Fruit fly (Drosophila melanogaster): ENCODE data around the gene Asciz.
A peak's percentile ranks its signal among the peaks of the same experiment; 100 is the strongest.

Asciz gene

DNA sequence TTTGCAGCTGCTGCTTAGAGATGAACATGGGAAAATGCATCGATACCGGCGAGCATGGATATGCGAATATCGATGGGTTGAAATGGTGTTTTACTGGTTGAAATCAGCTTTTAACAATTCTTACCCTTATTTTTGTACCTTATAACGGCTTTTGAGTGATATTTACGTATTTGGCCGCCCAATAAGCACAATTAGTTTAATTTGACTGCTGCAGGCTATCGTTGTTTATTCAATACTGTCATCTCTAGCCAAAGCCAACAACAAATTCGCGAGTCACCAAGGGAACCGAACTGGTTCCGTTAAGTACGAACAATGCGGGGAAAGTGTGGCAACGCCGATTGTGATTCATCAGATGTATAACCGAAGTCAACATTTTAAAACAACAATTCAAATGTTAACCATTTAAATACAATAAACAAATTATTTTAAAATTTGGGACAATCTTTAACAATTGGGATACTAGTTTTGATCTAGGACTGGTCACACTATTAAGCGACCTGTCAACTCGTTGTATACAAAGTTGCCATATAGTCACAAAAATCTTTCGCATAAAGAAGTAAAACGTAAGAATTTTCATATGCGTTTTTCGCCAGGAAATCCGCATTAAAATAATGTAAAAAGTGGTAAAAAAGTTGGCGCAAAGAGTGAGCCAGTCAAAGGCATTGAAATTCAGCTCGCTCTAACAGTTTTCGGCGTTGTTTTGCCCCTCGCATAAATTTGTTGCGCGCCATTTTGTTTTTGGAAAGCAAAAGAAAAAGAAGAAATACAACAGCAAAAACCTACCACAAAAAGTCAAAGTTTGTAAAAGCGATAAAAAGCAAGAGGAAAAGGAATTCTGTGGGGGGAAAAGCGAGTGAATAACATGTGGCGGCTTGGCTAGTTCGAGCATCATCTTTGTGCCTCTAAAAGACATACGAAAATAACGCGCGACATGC, 17.7 kb downstream of the Asciz start, which contains the start of the genes Usp5 and BtbVII (continued):
- TF ChIP-seq Dbx (GFP tag; IDR thresholded peaks at IDR 0.05) (peak; percentile 68), CG1529 (GFP tag; optimal IDR thresholded peaks at IDR 0.05) (peak; percentile 7), klu (GFP tag; IDR thresholded peaks at IDR 0.05) (no peak), fd64A (GFP tag; optimal IDR thresholded peaks at IDR 0.05) (no peak), H2.0 (GFP tag; IDR thresholded peaks at IDR 0.05) (peak; percentile 47; the same call in 1 of the 2 replicates), gcm (GFP tag; optimal IDR thresholded peaks at IDR 0.05) (no peak), CG42726 (GFP tag; IDR thresholded peaks at IDR 0.05; ENCODE audit: partially characterized antibody) (peak; percentile 49; the same call in 1 of the 2 replicates), CG12942 (GFP tag; optimal IDR thresholded peaks at IDR 0.05) (peak; percentile 50), CG34376 (GFP tag; optimal IDR thresholded peaks at IDR 0.05) (peak; percentile 81), jumu (GFP tag; optimal IDR thresholded peaks at IDR 0.05) (peak; percentile 61), CG9609 (GFP tag; optimal IDR thresholded peaks at IDR 0.05) (peak; percentile 54), CG12219 (GFP tag; optimal IDR thresholded peaks at IDR 0.05) (peak; percentile 44), pho (GFP tag; optimal IDR thresholded peaks at IDR 0.05) (peak; percentile 57), CG17612 (GFP tag; IDR thresholded peaks at IDR 0.05) (no peak), CG30020 (tag; optimal IDR thresholded peaks at IDR 0.05) (peak; percentile 50), sug (tag; optimal IDR thresholded peaks at IDR 0.05) (peak; percentile 64), CG12071 (GFP tag; optimal IDR thresholded peaks at IDR 0.05) (no peak), mirr (GFP tag; optimal IDR thresholded peaks at IDR 0.05) (peak; percentile 62), Optix (GFP tag; IDR thresholded peaks at IDR 0.05) (peak; percentile 33; the same call in 1 of the 3 replicates), CG1792 (GFP tag; optimal IDR thresholded peaks at IDR 0.05) (peak; percentile 33), zf30C (GFP tag; optimal IDR thresholded peaks at IDR 0.05) (no peak), prd (optimal IDR thresholded peaks at IDR 0.05) (no peak), prd (GFP tag; IDR thresholded peaks at IDR 0.05) (peak; percentile 62; the same call in 2 of the 3 replicates), CG18599 (GFP tag; optimal IDR thresholded peaks at IDR 0.05) (no peak), CG14441 (GFP tag; IDR thresholded peaks at IDR 0.05) (peak; percentile 64), ap (GFP tag; IDR thresholded peaks at IDR 0.05) (no peak), CG17328 (GFP tag; IDR thresholded peaks at IDR 0.05) (peak; percentile 30; the same call in 1 of the 2 replicates), Hr78 (GFP tag; optimal IDR thresholded peaks at IDR 0.05) (no peak), Tbp (GFP tag; optimal IDR thresholded peaks at IDR 0.05) (no peak), Eip74EF (GFP tag; optimal IDR thresholded peaks at IDR 0.05) (no peak), CG4617 (GFP tag; optimal IDR thresholded peaks at IDR 0.05; ENCODE audit: borderline replicate concordance) (peak; percentile 50), lov (optimal IDR thresholded peaks at IDR 0.05) (no peak), lov (GFP tag; IDR thresholded peaks at IDR 0.05) (no peak), Sox102F (GFP tag; optimal IDR thresholded peaks at IDR 0.05) (no peak), knrl (GFP tag; IDR thresholded peaks at IDR 0.05; ENCODE audit: partially characterized antibody) (peak; percentile 96), Lim3 (GFP tag; IDR thresholded peaks at IDR 0.05) (no peak), CG13624 (GFP tag; optimal IDR thresholded peaks at IDR 0.05) (peak; percentile 70), maf-S (GFP tag; optimal IDR thresholded peaks at IDR 0.05) (peak; percentile 49), h (optimal IDR thresholded peaks at IDR 0.05) (no peak), HLHmδ (GFP tag; optimal IDR thresholded peaks at IDR 0.05) (no peak), crol (GFP tag; IDR thresholded peaks at IDR 0.05) (no peak), btn (GFP tag; optimal IDR thresholded peaks at IDR 0.05) (peak; percentile 18), ash1 (GFP tag; optimal IDR thresholded peaks at IDR 0.05) (no peak), fd102C (GFP tag; optimal IDR thresholded peaks at IDR 0.05) (no peak), CG12236 (GFP tag; optimal IDR thresholded peaks at IDR 0.05) (no peak), CG4854 (GFP tag; optimal IDR thresholded peaks at IDR 0.05) (peak; percentile 1), Chrac-16 (GFP tag; optimal IDR thresholded peaks at IDR 0.05) (peak; percentile 62), CG13775 (GFP tag; optimal IDR thresholded peaks at IDR 0.05) (peak; percentile 70), unpg (GFP tag; optimal IDR thresholded peaks at IDR 0.05) (peak; percentile 51)
